Fruit fly (Drosophila melanogaster) whole organism, adult: Measurements from ENCODE around the gene CG45487.
"Not testable (repeated sequence)": the region's sequence is repeated elsewhere in the genome, so short reads cannot be mapped to it uniquely, and the experiment has no call there.

ENCODE experiments used
- CG11617 ChIP-seq: fragments of 200-800 bp; sonication (Bioruptor generic); optimal IDR thresholded peaks from 2 replicates; lab custom pipeline; 2017; ENCODE audit warnings: mild to moderate bottlenecking, missing biosample characterization, missing genetic modification reagents, missing genetic modification characterization
- CG12768 ChIP-seq: fragments of 200-800 bp; sonication (Bioruptor generic); optimal IDR thresholded peaks from 2 replicates; lab custom pipeline; 2017; ENCODE audit warnings: missing biosample characterization, missing genetic modification characterization, mild to moderate bottlenecking, moderate library complexity, missing genetic modification reagents
- CG14711 ChIP-seq: fragments of 200-800 bp; sonication (Bioruptor generic); optimal IDR thresholded peaks from 2 replicates; lab custom pipeline; 2018; ENCODE audit warnings: missing biosample characterization, mild to moderate bottlenecking, missing genetic modification characterization, moderate library complexity
- CG1620 ChIP-seq: fragments of 200-800 bp; sonication (Bioruptor generic); optimal IDR thresholded peaks from 2 replicates; lab custom pipeline; 2016; ENCODE audit warnings: missing biosample characterization, missing genetic modification characterization
- CG33017 ChIP-seq: fragments of 200-800 bp; sonication (Bioruptor generic); optimal IDR thresholded peaks from 2 replicates; lab custom pipeline; 2018; ENCODE audit warnings: missing biosample characterization, mild to moderate bottlenecking, missing genetic modification characterization, moderate library complexity
- CG5204 ChIP-seq: fragments of 200-800 bp; sonication (Bioruptor generic); optimal IDR thresholded peaks from 2 replicates; lab custom pipeline; 2016; ENCODE audit warnings: missing biosample characterization, missing genetic modification characterization
- CG7045 ChIP-seq: fragments of 200-800 bp; sonication (Bioruptor generic); optimal IDR thresholded peaks from 2 replicates; lab custom pipeline; 2017; ENCODE audit warnings: missing biosample characterization, mild to moderate bottlenecking, missing genetic modification characterization
- CG7101 ChIP-seq: fragments of 200-800 bp; sonication (Bioruptor generic); optimal IDR thresholded peaks from 2 replicates; lab custom pipeline; 2018; ENCODE audit warnings: missing biosample characterization, mild to moderate bottlenecking, missing genetic modification characterization, moderate library complexity
- Clk ChIP-seq: fragments of 200-800 bp; sonication (Bioruptor generic); optimal IDR thresholded peaks from 2 replicates; lab custom pipeline; 2017; ENCODE audit warnings: missing biosample characterization, missing genetic modification characterization
- Crg-1 ChIP-seq: fragments of 200-800 bp; sonication (Bioruptor generic); optimal IDR thresholded peaks from 2 replicates; lab custom pipeline; 2016; ENCODE audit warnings: missing biosample characterization, missing genetic modification characterization
- Hr96 ChIP-seq: fragments of 200-800 bp; sonication (Bioruptor generic); optimal IDR thresholded peaks from 2 replicates; lab custom pipeline; 2016; ENCODE audit warnings: missing biosample characterization, missing genetic modification characterization
- Mnt ChIP-seq: fragments of 200-800 bp; sonication (Bioruptor generic); optimal IDR thresholded peaks from 2 replicates; lab custom pipeline; 2016; ENCODE audit warnings: missing biosample characterization, mild to moderate bottlenecking, missing genetic modification characterization
- bab1 ChIP-seq: fragments of 200-800 bp; sonication (Bioruptor generic); optimal IDR thresholded peaks from 3 replicates; lab custom pipeline; 2019; ENCODE audit warnings: missing biosample characterization, mild to moderate bottlenecking, missing genetic modification characterization, moderate library complexity
- cic ChIP-seq: fragments of 200-800 bp; sonication (Bioruptor generic); optimal IDR thresholded peaks from 2 replicates; lab custom pipeline; 2017; ENCODE audit warnings: missing biosample characterization, mild to moderate bottlenecking, missing genetic modification characterization, moderate library complexity
- cnc ChIP-seq, 2 experiments: fragments of >200 bp; optimal IDR thresholded peaks; 2 replicates each; lab custom pipeline; 2017
- kay ChIP-seq: fragments of 200-800 bp; sonication (Bioruptor generic); peaks from one replicate; lab custom pipeline; 2016; ENCODE audit warnings: missing biosample characterization, missing genetic modification characterization, borderline replicate concordance
- ovo ChIP-seq: fragments of 200-800 bp; sonication (Bioruptor generic); optimal IDR thresholded peaks from 2 replicates; lab custom pipeline; 2016; ENCODE audit warnings: missing biosample characterization, missing genetic modification characterization
- pad ChIP-seq: fragments of 200-800 bp; sonication (Bioruptor generic); optimal IDR thresholded peaks from 3 replicates; lab custom pipeline; 2017; ENCODE audit warnings: missing biosample characterization, missing genetic modification characterization, mild to moderate bottlenecking, moderate library complexity, missing genetic modification reagents
- tj ChIP-seq: fragments of 200-800 bp; sonication (Bioruptor generic); optimal IDR thresholded peaks from 3 replicates; lab custom pipeline; 2017; ENCODE audit warnings: missing biosample characterization, mild to moderate bottlenecking, missing genetic modification characterization, moderate library complexity
- toe ChIP-seq: fragments of 200-800 bp; sonication (Bioruptor generic); optimal IDR thresholded peaks from 2 replicates; lab custom pipeline; 2016; ENCODE audit warnings: missing biosample characterization, missing genetic modification characterization

The CG45487 gene

dm6 chrX:19915181-19915580 is at the start of gene CG45487:
CG45487 (minus strand) TSS chrX:19915281.
- not testable (repeated sequence) for TF ChIP-seq CG14711 (tag; lab: Kevin White, UChicago); CG1620 (GFP tag; lab: Kevin White, UChicago); CG5204 (GFP tag; lab: Kevin White, UChicago)

dm6 chrX:19964215-19964614 is 49.1 kb upstream of the CG45487 start:
- TF ChIP-seq CG11617 (GFP tag; lab: Kevin White, UChicago) (peak; percentile 23), CG5204 (GFP tag; lab: Kevin White, UChicago) (peak; percentile 25), CG12768 (GFP tag; lab: Kevin White, UChicago) (no peak), Hr96 (GFP tag; lab: Kevin White, UChicago) (peak; percentile 0), bab1 (no peak), CG33017 (tag; lab: Kevin White, UChicago) (peak; percentile 28)

- TF ChIP-seq toe (GFP tag; lab: Kevin White, UChicago), result no peak
- no peak for TF ChIP-seq CG14711 (tag; lab: Kevin White, UChicago)
- no peak for TF ChIP-seq kay
- no peak for TF ChIP-seq CG7045 (GFP tag; lab: Kevin White, UChicago)
- TF ChIP-seq cic (GFP tag; lab: Kevin White, UChicago), result no peak
- no peak for TF ChIP-seq bab1
- no peak for TF ChIP-seq cnc (optimal IDR thresholded peaks at IDR 0.05; lab: Kevin White, UChicago)
- TF ChIP-seq CG1620 (GFP tag; lab: Kevin White, UChicago), result no peak
- no peak for TF ChIP-seq Mnt (GFP tag; lab: Kevin White, UChicago)
- TF ChIP-seq CG7101 (tag; lab: Kevin White, UChicago), result no peak
- TF ChIP-seq pad, result no peak
- no peak for TF ChIP-seq CG5204 (GFP tag; lab: Kevin White, UChicago)
- no peak for TF ChIP-seq CG33017 (tag; lab: Kevin White, UChicago)
- no peak for TF ChIP-seq Crg-1 (GFP tag; lab: Kevin White, UChicago)
- no peak for TF ChIP-seq tj
- no peak for TF ChIP-seq ovo (GFP tag; lab: Kevin White, UChicago)
- TF ChIP-seq Clk (GFP tag; lab: Kevin White, UChicago), result no peak
- no peak for TF ChIP-seq Hr96 (GFP tag; lab: Kevin White, UChicago)
- no peak for TF ChIP-seq CG12768 (GFP tag; lab: Kevin White, UChicago)
- TF ChIP-seq CG11617 (GFP tag; lab: Kevin White, UChicago), result no peak
Observed at dm6 chrX:19960881-19961347, 45.8 kb upstream of the CG45487 start, which contains the start of gene Nep3. Nep3 (plus strand) TSS chrX:19961297.

dm6 chrX:19959353-19959969 is 44.4 kb upstream of the CG45487 start, which contains the start of gene CG12655:
CG12655 (minus strand) TSS chrX:19959403.
- TF ChIP-seq toe (GFP tag; lab: Kevin White, UChicago) (no peak), tj (no peak), CG5204 (GFP tag; lab: Kevin White, UChicago) (no peak), CG11617 (GFP tag; lab: Kevin White, UChicago) (no peak), Mnt (GFP tag; lab: Kevin White, UChicago) (no peak), cnc (optimal IDR thresholded peaks at IDR 0.05; lab: Kevin White, UChicago) (no peak), kay (no peak), Crg-1 (GFP tag; lab: Kevin White, UChicago) (no peak), CG14711 (tag; lab: Kevin White, UChicago) (no peak), CG1620 (GFP tag; lab: Kevin White, UChicago) (no peak), ovo (GFP tag; lab: Kevin White, UChicago) (no peak)

dm6 chrX:19958242-19958641 is 43.2 kb upstream of the CG45487 start, which contains the start of gene CG43784:
CG43784 (minus strand) TSS chrX:19958342.
- TF ChIP-seq CG14711 (tag; lab: Kevin White, UChicago); pad; tj: not testable (repeated sequence)

- TF ChIP-seq pad; CG7101 (tag; lab: Kevin White, UChicago); ovo (GFP tag; lab: Kevin White, UChicago): not testable (repeated sequence)
Observed at dm6 chrX:19953508-19953907, 38.4 kb upstream of the CG45487 start, which contains the start of gene CG45494. CG45494 (minus strand) TSS chrX:19953608.

dm6 chrX:19948773-19949172 is 33.7 kb upstream of the CG45487 start, which contains the start of gene CG45493:
CG45493 (minus strand) TSS chrX:19948873.
- TF ChIP-seq Crg-1 (GFP tag; lab: Kevin White, UChicago); cnc (optimal IDR thresholded peaks at IDR 0.05; lab: Kevin White, UChicago); Clk (GFP tag; lab: Kevin White, UChicago): not testable (repeated sequence)
